Fruit fly (Drosophila melanogaster): ENCODE data around the gene Hira.

The Hira gene

DNA sequence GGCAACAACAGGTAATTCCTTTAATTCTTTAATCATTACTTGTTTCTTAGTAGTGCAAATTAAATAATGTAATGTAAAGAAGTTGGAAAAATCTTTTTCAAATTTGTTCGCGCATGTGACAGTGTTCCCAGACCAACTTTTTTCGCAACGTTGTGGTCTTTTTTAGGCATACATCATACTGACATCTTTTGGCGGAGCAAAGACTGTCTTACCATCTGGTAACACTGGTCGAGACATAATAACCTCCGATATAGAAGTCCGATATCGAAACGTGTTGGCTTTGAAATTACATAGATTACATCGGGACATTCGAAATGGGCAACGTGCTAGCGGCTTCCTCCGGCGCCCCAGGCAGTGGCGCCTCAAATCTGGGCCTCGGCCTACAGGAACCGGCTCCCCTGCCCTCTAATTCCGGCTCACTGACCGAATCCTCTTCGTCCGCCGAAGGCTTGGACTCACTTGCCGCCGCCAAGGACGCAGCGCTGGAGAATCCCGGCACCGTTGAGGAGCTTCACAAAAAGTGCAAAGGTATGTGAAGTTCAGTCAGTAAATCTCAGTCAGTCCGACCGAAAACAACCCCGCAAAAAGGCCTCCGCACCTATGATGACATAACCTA is 15.3 kb downstream of the Hira start (continued):
- TF ChIP-seq sc (optimal IDR thresholded peaks at IDR 0.05) (no peak), sc (GFP tag; optimal IDR thresholded peaks at IDR 0.05) (no peak), HLH3B (GFP tag; IDR thresholded peaks at IDR 0.05) (no peak), chm (GFP tag; IDR thresholded peaks at IDR 0.05) (no peak), CG34376 (GFP tag; optimal IDR thresholded peaks at IDR 0.05) (peak; percentile 16), hkb (optimal IDR thresholded peaks at IDR 0.05) (peak; percentile 1), hkb (GFP tag; IDR thresholded peaks at IDR 0.05) (no peak), dm (GFP tag; optimal IDR thresholded peaks at IDR 0.05) (peak; percentile 63), dati (GFP tag; IDR thresholded peaks at IDR 0.05) (no peak), pfk (GFP tag; optimal IDR thresholded peaks at IDR 0.05) (no peak), Max (GFP tag; optimal IDR thresholded peaks at IDR 0.05) (no peak), mld (GFP tag; IDR thresholded peaks at IDR 0.05; ENCODE audit: partially characterized antibody) (no peak), E2f2 (GFP tag; IDR thresholded peaks at IDR 0.05) (peak; percentile 95), CG10959 (GFP tag; IDR thresholded peaks at IDR 0.05) (no peak), vvl (GFP tag; IDR thresholded peaks at IDR 0.05) (0 out of 2 replicates have a peak, but pooled peaks have one; percentile 30), Dp (GFP tag; optimal IDR thresholded peaks at IDR 0.05) (peak; percentile 90), twi (tag; optimal IDR thresholded peaks at IDR 0.05) (no peak), CG4617 (GFP tag; optimal IDR thresholded peaks at IDR 0.05; ENCODE audit: borderline replicate concordance) (peak; percentile 60), CG33213 (GFP tag; optimal IDR thresholded peaks at IDR 0.05) (peak; percentile 26), row (GFP tag; IDR thresholded peaks at IDR 0.05) (0 out of 3 replicates have a peak, but pooled peaks have one; percentile 14), Myb (GFP tag; optimal IDR thresholded peaks at IDR 0.05) (peak; percentile 31), sd (tag; optimal IDR thresholded peaks at IDR 0.05) (no peak), CG6689 (GFP tag; IDR thresholded peaks at IDR 0.05) (no peak), gfzf (GFP tag; optimal IDR thresholded peaks at IDR 0.05) (peak; percentile 94), org-1 (GFP tag; optimal IDR thresholded peaks at IDR 0.05) (no peak), Dll (GFP tag; IDR thresholded peaks at IDR 0.05; ENCODE audit: partially characterized antibody) (0 out of 4 replicates have a peak, but pooled peaks have one; percentile 41), salm (tag; optimal IDR thresholded peaks at IDR 0.05) (no peak), CG3847 (GFP tag; IDR thresholded peaks at IDR 0.05) (0 out of 2 replicates have a peak, but pooled peaks have one; percentile 20), pzg (GFP tag; optimal IDR thresholded peaks at IDR 0.05) (peak; percentile 91), bigmax (GFP tag; optimal IDR thresholded peaks at IDR 0.05) (peak; percentile 80), CG9797 (GFP tag; optimal IDR thresholded peaks at IDR 0.05) (peak; percentile 88)

DNA sequence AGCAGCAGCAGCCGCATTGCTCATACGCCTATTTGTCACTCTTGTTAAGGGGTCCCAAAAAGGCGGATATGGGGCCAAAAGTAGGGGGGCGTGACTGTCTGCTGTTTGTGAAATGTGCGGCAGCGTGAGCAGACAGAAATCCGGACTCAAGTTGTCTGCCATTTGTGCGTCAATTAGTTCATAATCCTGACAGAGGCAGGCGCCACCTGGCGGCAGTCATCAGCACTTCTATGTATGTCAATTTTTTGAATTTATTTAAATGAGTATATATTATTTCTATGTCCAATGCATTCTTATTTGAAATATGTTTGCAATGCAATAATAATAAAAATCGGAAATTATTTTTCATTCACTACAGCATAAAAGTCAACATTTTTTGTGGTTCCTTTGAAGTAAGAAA is 22.1 kb downstream of the Hira start:
- no peak for TF ChIP-seq CG9797 (GFP tag; optimal IDR thresholded peaks at IDR 0.05)
- TF ChIP-seq CG14965 (GFP tag; optimal IDR thresholded peaks at IDR 0.05; ENCODE audit: borderline replicate concordance) = no peak
- TF ChIP-seq CTCF (GFP tag; optimal IDR thresholded peaks at IDR 0.05) = peak; percentile 66

DNA sequence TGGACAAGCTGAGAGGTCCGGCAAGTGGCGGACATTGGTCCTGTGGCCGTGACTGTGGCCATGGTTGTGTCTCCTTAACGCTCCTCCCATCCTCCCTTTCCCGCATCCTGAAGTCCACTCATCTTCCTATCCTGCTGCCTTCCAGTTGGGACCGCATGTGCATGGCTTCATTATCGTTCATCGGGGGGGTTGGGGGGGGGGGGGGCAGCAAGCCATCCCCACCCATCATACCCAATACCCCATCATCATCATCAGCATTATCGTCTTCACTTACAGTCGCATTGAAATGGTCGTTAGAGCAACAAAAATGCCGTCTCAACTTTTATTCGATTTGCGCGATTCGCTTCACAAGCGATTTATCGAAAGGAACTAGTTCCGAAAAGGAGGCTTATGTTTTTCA is 24.4 kb downstream of the Hira start:
- TF ChIP-seq sc (optimal IDR thresholded peaks at IDR 0.05) = no peak
- TF ChIP-seq sc (GFP tag; optimal IDR thresholded peaks at IDR 0.05) = no peak
- TF ChIP-seq CG2678 (tag; optimal IDR thresholded peaks at IDR 0.05) = no peak
- TF ChIP-seq CG17829 (tag; optimal IDR thresholded peaks at IDR 0.05) = no peak
- no peak for TF ChIP-seq trh (GFP tag; optimal IDR thresholded peaks at IDR 0.05)
- no peak for TF ChIP-seq az2 (GFP tag; optimal IDR thresholded peaks at IDR 0.05)
- no peak for TF ChIP-seq chif (GFP tag; optimal IDR thresholded peaks at IDR 0.05)
- TF ChIP-seq tx (GFP tag; optimal IDR thresholded peaks at IDR 0.05) = no peak
- TF ChIP-seq CG15514 (GFP tag; optimal IDR thresholded peaks at IDR 0.05) = peak; percentile 74
- TF ChIP-seq CG7357 (GFP tag; IDR thresholded peaks at IDR 0.05) = no peak
- TF ChIP-seq Hr39 (optimal IDR thresholded peaks at IDR 0.05) = peak; percentile 84
- no peak for TF ChIP-seq CG14860 (GFP tag; IDR thresholded peaks at IDR 0.05; ENCODE audit: partially characterized antibody)
- TF ChIP-seq row (GFP tag; IDR thresholded peaks at IDR 0.05) = 0 out of 3 replicates have a peak, but pooled peaks have one; percentile 1
- TF ChIP-seq CG11456 (GFP tag; IDR thresholded peaks at IDR 0.05) = no peak
- no peak for TF ChIP-seq tio (GFP tag; optimal IDR thresholded peaks at IDR 0.05)
- no peak for TF ChIP-seq seq (GFP tag; IDR thresholded peaks at IDR 0.05)
- TF ChIP-seq jigr1 (GFP tag; IDR thresholded peaks at IDR 0.05) = no peak
- no peak for TF ChIP-seq ara (GFP tag; IDR thresholded peaks at IDR 0.05)
